Fruit fly (Drosophila melanogaster): Measurements from ENCODE around the gene Npc2c.
A peak's percentile ranks its signal among the peaks of the same experiment; 100 is the strongest.

The Npc2c gene

dm6 chr3R:10048035-10048774, 11.8 kb upstream of the Npc2c start:
- peak; percentile 75 for TF ChIP-seq CG34406 (GFP tag; optimal IDR thresholded peaks at IDR 0.05)
- peak; percentile 57 for TF ChIP-seq CG10669 (GFP tag; optimal IDR thresholded peaks at IDR 0.05)
- peak; percentile 83 for TF ChIP-seq Sox102F (GFP tag; optimal IDR thresholded peaks at IDR 0.05)
- no peak for TF ChIP-seq CG4318 (GFP tag; optimal IDR thresholded peaks at IDR 0.05)
- no peak for TF ChIP-seq CG11902 (GFP tag; optimal IDR thresholded peaks at IDR 0.05)
- peak; percentile 63 for TF ChIP-seq achi (GFP tag; optimal IDR thresholded peaks at IDR 0.05)
- peak; percentile 59 for TF ChIP-seq Eip75B (GFP tag; optimal IDR thresholded peaks at IDR 0.05)
- TF ChIP-seq cyc (GFP tag; optimal IDR thresholded peaks at IDR 0.05), result peak; percentile 47
- TF ChIP-seq dsx (GFP tag; optimal IDR thresholded peaks at IDR 0.05; ENCODE audit: poor library complexity, severe bottlenecking), result peak; percentile 16
- peak; percentile 64 for TF ChIP-seq Ets21C (GFP tag; optimal IDR thresholded peaks at IDR 0.05)
- no peak for TF ChIP-seq CG9139 (GFP tag; optimal IDR thresholded peaks at IDR 0.05)
- TF ChIP-seq Blimp-1 (GFP tag; optimal IDR thresholded peaks at IDR 0.05), result peak; percentile 47
- peak; percentile 62 for TF ChIP-seq CG8632 (GFP tag; optimal IDR thresholded peaks at IDR 0.05)
- no peak for TF ChIP-seq CG6276 (GFP tag; optimal IDR thresholded peaks at IDR 0.05)
- TF ChIP-seq Sox14 (GFP tag; optimal IDR thresholded peaks at IDR 0.05), result peak; percentile 72
- TF ChIP-seq CG10631 (GFP tag; optimal IDR thresholded peaks at IDR 0.05), result peak; percentile 31
- TF ChIP-seq CG6163 (GFP tag; IDR thresholded peaks at IDR 0.05), result no peak
- TF ChIP-seq Eip78C (GFP tag), result peak; percentile 93
- peak; percentile 77 for TF ChIP-seq topi (GFP tag; optimal IDR thresholded peaks at IDR 0.05)
- peak; percentile 63 for TF ChIP-seq vri (GFP tag; optimal IDR thresholded peaks at IDR 0.05)
- no peak for TF ChIP-seq Smox (GFP tag; optimal IDR thresholded peaks at IDR 0.05)
- TF ChIP-seq Hr4 (GFP tag; optimal IDR thresholded peaks at IDR 0.05), result peak; percentile 77
- no peak for TF ChIP-seq pdm3 (GFP tag; optimal IDR thresholded peaks at IDR 0.05)
- peak; percentile 65 for TF ChIP-seq Hr39 (GFP tag; optimal IDR thresholded peaks at IDR 0.05)
- TF ChIP-seq Met (GFP tag; optimal IDR thresholded peaks at IDR 0.05), result no peak
- TF ChIP-seq fkh (GFP tag; optimal IDR thresholded peaks at IDR 0.05), result no peak
- TF ChIP-seq net (GFP tag; optimal IDR thresholded peaks at IDR 0.05), result peak; percentile 65
- TF ChIP-seq esn (GFP tag; optimal IDR thresholded peaks at IDR 0.05), result peak; percentile 85
- peak; percentile 39 for TF ChIP-seq CG6808 (GFP tag; optimal IDR thresholded peaks at IDR 0.05)
- peak; percentile 17 for TF ChIP-seq CG6854 (GFP tag; optimal IDR thresholded peaks at IDR 0.05)
- peak; percentile 71 for TF ChIP-seq CG6792 (GFP tag; optimal IDR thresholded peaks at IDR 0.05)
- peak; percentile 75 for TF ChIP-seq lz (GFP tag; optimal IDR thresholded peaks at IDR 0.05)
- peak; percentile 95 for TF ChIP-seq svp (GFP tag)
- TF ChIP-seq CG8319 (GFP tag; optimal IDR thresholded peaks at IDR 0.05), result peak; percentile 59
- TF ChIP-seq OdsH (GFP tag; optimal IDR thresholded peaks at IDR 0.05), result peak; percentile 75
- TF ChIP-seq Sox15 (GFP tag; optimal IDR thresholded peaks at IDR 0.05), result peak; percentile 57
- peak; percentile 5 for TF ChIP-seq dac (GFP tag; optimal IDR thresholded peaks at IDR 0.05)
- peak; percentile 41 for TF ChIP-seq Ets96B (tag; optimal IDR thresholded peaks at IDR 0.05)
- peak; percentile 69; the same call in 2 of the 3 replicates for TF ChIP-seq CG8119 (GFP tag; IDR thresholded peaks at IDR 0.05)
- TF ChIP-seq salr (GFP tag; optimal IDR thresholded peaks at IDR 0.05), result peak in 1 of 2 experiments; percentile 60
- peak in 1 of 2 experiments; percentile 63 for TF ChIP-seq ss (GFP tag; optimal IDR thresholded peaks at IDR 0.05)
- TF ChIP-seq eg (GFP tag; IDR thresholded peaks at IDR 0.05), result no peak
- peak; percentile 62 for TF ChIP-seq CG11762 (GFP tag; optimal IDR thresholded peaks at IDR 0.05; ENCODE audit: insufficient read depth)
- no peak for TF ChIP-seq CG16779 (tag; optimal IDR thresholded peaks at IDR 0.05)
- peak; percentile 87 for TF ChIP-seq CG32006 (GFP tag; optimal IDR thresholded peaks at IDR 0.05)
- TF ChIP-seq fd85E (GFP tag; optimal IDR thresholded peaks at IDR 0.05), result no peak
- peak; percentile 51 for TF ChIP-seq Eip93F (GFP tag; optimal IDR thresholded peaks at IDR 0.05)
- peak; percentile 28 for TF ChIP-seq fd59A (GFP tag; optimal IDR thresholded peaks at IDR 0.05)
- TF ChIP-seq CG3919 (GFP tag; optimal IDR thresholded peaks at IDR 0.05), result peak; percentile 64
- TF ChIP-seq CG31627 (GFP tag; optimal IDR thresholded peaks at IDR 0.05), result peak; percentile 57
